Worm (Caenorhabditis elegans) whole organism, late embryonic: ENCODE data around the gene F56C9.6.
A peak's percentile ranks its signal among the peaks of the same experiment; 100 is the strongest.

Experiments used
- C08G9.2 ChIP-seq: sonication (generic microtip); optimal IDR thresholded peaks from 2 replicates; lab custom pipeline; 2016; ENCODE audit warnings: mild to moderate bottlenecking, missing genetic modification characterization, moderate library complexity, missing compliant biosample characterization
- K02D7.2 ChIP-seq: sonication (generic microtip); optimal IDR thresholded peaks from 2 replicates; lab custom pipeline; 2017; ENCODE audit warnings: mild to moderate bottlenecking, missing genetic modification characterization, missing compliant biosample characterization
- T23F11.4 ChIP-seq: fragments of 200-800 bp; sonication (Bioruptor generic); optimal IDR thresholded peaks from 2 replicates; lab custom pipeline; 2018; ENCODE audit warnings: mild to moderate bottlenecking, missing genetic modification characterization, missing compliant biosample characterization
- ahr-1 ChIP-seq: sonication (generic microtip); optimal IDR thresholded peaks from 2 replicates; lab custom pipeline; 2016; ENCODE audit warnings: missing genetic modification characterization, missing compliant biosample characterization
- ceh-14 ChIP-seq: sonication (generic microtip); optimal IDR thresholded peaks from 2 replicates; lab custom pipeline; 2016; ENCODE audit warnings: missing genotype, missing genetic modification characterization, missing compliant biosample characterization
- ceh-18 ChIP-seq: sonication (generic microtip); optimal IDR thresholded peaks from 2 replicates; lab custom pipeline; 2016; ENCODE audit warnings: missing genetic modification characterization, missing compliant biosample characterization
- ceh-19 ChIP-seq: fragments of 200-800 bp; sonication (Bioruptor generic); optimal IDR thresholded peaks from 2 replicates; lab custom pipeline; 2018; ENCODE audit warnings: mild to moderate bottlenecking, missing genetic modification characterization, missing compliant biosample characterization
- ceh-2 ChIP-seq: sonication (generic microtip); optimal IDR thresholded peaks from 2 replicates; lab custom pipeline; 2016; ENCODE audit warnings: missing genotype, missing genetic modification characterization, missing compliant biosample characterization
- ceh-22 ChIP-seq: sonication (generic microtip); optimal IDR thresholded peaks from 2 replicates; lab custom pipeline; 2017; ENCODE audit warnings: missing biosample characterization, missing genetic modification characterization
- ceh-31 ChIP-seq: sonication (generic microtip); optimal IDR thresholded peaks from 2 replicates; lab custom pipeline; 2016; ENCODE audit warnings: missing genetic modification characterization, missing compliant biosample characterization
- ceh-34 ChIP-seq: sonication (generic microtip); optimal IDR thresholded peaks from 2 replicates; lab custom pipeline; 2016; ENCODE audit warnings: mild to moderate bottlenecking, missing genetic modification characterization, missing compliant biosample characterization
- ceh-48 ChIP-seq: sonication (generic microtip); optimal IDR thresholded peaks from 2 replicates; lab custom pipeline; 2016; ENCODE audit warnings: missing genetic modification characterization, inconsistent platforms, missing compliant biosample characterization
- ceh-6 ChIP-seq: fragments of 200-800 bp; sonication (Bioruptor generic); optimal IDR thresholded peaks from 2 replicates; lab custom pipeline; 2018; ENCODE audit warnings: mild to moderate bottlenecking, missing genetic modification characterization, missing compliant biosample characterization
- ceh-9 ChIP-seq: sonication (generic microtip); optimal IDR thresholded peaks from 2 replicates; lab custom pipeline; 2016; ENCODE audit warnings: mild to moderate bottlenecking, missing genetic modification characterization, inconsistent platforms, missing compliant biosample characterization
- dmd-4 ChIP-seq: sonication (generic microtip); optimal IDR thresholded peaks from 2 replicates; lab custom pipeline; 2016; ENCODE audit warnings: borderline replicate concordance, missing genetic modification characterization, missing compliant biosample characterization
- elt-2 ChIP-seq: sonication (generic microtip); optimal IDR thresholded peaks from 2 replicates; lab custom pipeline; 2016; ENCODE audit warnings: missing genetic modification reagents, missing genetic modification characterization, missing compliant biosample characterization
- fkh-6 ChIP-seq: sonication (generic microtip); optimal IDR thresholded peaks from 2 replicates; lab custom pipeline; 2016; ENCODE audit warnings: missing genetic modification characterization, missing compliant biosample characterization
- hlh-13 ChIP-seq: fragments of 200-800 bp; sonication (Bioruptor generic); optimal IDR thresholded peaks from 2 replicates; lab custom pipeline; 2018; ENCODE audit warnings: mild to moderate bottlenecking, missing genetic modification characterization, missing compliant biosample characterization
- hlh-30 ChIP-seq: sonication (generic microtip); optimal IDR thresholded peaks from 2 replicates; lab custom pipeline; 2017; ENCODE audit warnings: antibody characterized with exemption, missing genetic modification characterization, missing compliant biosample characterization; ENCODE audit not compliant: insufficient read depth
- hlh-8 ChIP-seq: sonication (generic microtip); optimal IDR thresholded peaks from 2 replicates; lab custom pipeline; 2016; ENCODE audit warnings: missing genotype, missing genetic modification characterization, missing compliant biosample characterization
- nfya-1 ChIP-seq: sonication (generic microtip); optimal IDR thresholded peaks from 2 replicates; lab custom pipeline; 2017; ENCODE audit warnings: missing genetic modification characterization, mild to moderate bottlenecking, missing compliant biosample characterization, antibody characterized with exemption, moderate library complexity
- nhr-11 ChIP-seq: fragments of 150-350 bp; optimal IDR thresholded peaks from 2 replicates; lab custom pipeline; 2014; ENCODE audit warnings: missing biosample characterization, missing genetic modification characterization
- pag-3 ChIP-seq: sonication (generic microtip); optimal IDR thresholded peaks from 2 replicates; lab custom pipeline; 2016; ENCODE audit warnings: missing compliant biosample characterization, missing genetic modification characterization, borderline replicate concordance
- pat-9 ChIP-seq: fragments of 200-800 bp; sonication (Bioruptor generic); optimal IDR thresholded peaks from 2 replicates; lab custom pipeline; 2018; ENCODE audit warnings: mild to moderate bottlenecking, missing genetic modification characterization, moderate library complexity, missing compliant biosample characterization
- pax-1 ChIP-seq: fragments of 150-350 bp; optimal IDR thresholded peaks from 2 replicates; lab custom pipeline; 2014; ENCODE audit warnings: missing biosample characterization, missing genetic modification characterization
- pha-2 ChIP-seq: sonication (generic microtip); optimal IDR thresholded peaks from 2 replicates; lab custom pipeline; 2017; ENCODE audit warnings: mild to moderate bottlenecking, missing genetic modification characterization, missing compliant biosample characterization
- pha-4 ChIP-seq: fragments of 150-350 bp; optimal IDR thresholded peaks from 2 replicates; lab custom pipeline; 2018; ENCODE audit warnings: missing biosample characterization, missing genetic modification reagents, missing genetic modification characterization
- pros-1 ChIP-seq: fragments of 150-350 bp; optimal IDR thresholded peaks from 2 replicates; lab custom pipeline; 2014; ENCODE audit warnings: missing biosample characterization, missing genetic modification reagents, missing genetic modification characterization
- ref-2 ChIP-seq: sonication (generic microtip); optimal IDR thresholded peaks from 2 replicates; lab custom pipeline; 2016; ENCODE audit warnings: missing genetic modification characterization, missing compliant biosample characterization
- rnt-1 ChIP-seq: sonication (generic microtip); optimal IDR thresholded peaks from 2 replicates; lab custom pipeline; 2016; ENCODE audit warnings: missing genetic modification characterization, missing compliant biosample characterization
- sdc-2 ChIP-seq: sonication (generic microtip); optimal IDR thresholded peaks from 2 replicates; lab custom pipeline; 2016; ENCODE audit warnings: missing genotype, missing genetic modification characterization, missing compliant biosample characterization
- syd-9 ChIP-seq: sonication (generic microtip); optimal IDR thresholded peaks from 2 replicates; lab custom pipeline; 2016; ENCODE audit warnings: mild to moderate bottlenecking, missing genetic modification characterization, moderate library complexity, missing compliant biosample characterization
- tbx-2 ChIP-seq: sonication (generic microtip); optimal IDR thresholded peaks from 2 replicates; lab custom pipeline; 2016; ENCODE audit warnings: missing genetic modification characterization, missing compliant biosample characterization
- ttx-3 ChIP-seq: sonication (generic microtip); optimal IDR thresholded peaks from 2 replicates; lab custom pipeline; 2016; ENCODE audit warnings: missing genetic modification reagents, missing genetic modification characterization, missing compliant biosample characterization
- unc-42 ChIP-seq: sonication (generic microtip); optimal IDR thresholded peaks from 2 replicates; lab custom pipeline; 2016; ENCODE audit warnings: missing genotype, missing genetic modification characterization, missing compliant biosample characterization
- unc-55 ChIP-seq: sonication (generic microtip); optimal IDR thresholded peaks from 2 replicates; lab custom pipeline; 2017; ENCODE audit warnings: missing biosample characterization, missing genetic modification reagents, missing genetic modification characterization

Gene F56C9.6

DNA sequence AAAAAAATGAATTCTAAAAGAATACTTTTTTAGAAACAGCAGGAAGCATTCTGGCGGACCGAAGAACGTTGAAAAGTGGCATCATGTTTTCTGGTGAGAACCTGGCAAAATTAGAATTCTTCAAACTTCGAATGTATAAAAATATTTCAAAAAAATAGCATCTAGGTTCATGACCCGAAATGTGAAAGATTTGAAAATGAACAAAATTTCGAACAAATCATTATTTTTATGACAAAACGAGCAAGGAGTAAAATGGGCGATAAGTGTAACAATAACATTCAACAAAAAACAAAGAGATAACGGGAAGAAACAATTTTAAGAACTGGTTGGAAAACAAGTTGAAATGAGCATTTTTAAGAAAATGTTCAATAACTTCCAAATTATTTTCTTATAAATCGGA, 35.3 kb downstream of the F56C9.6 start, which contains the start of gene psd-1:
psd-1 (minus strand) TSS at position 101 of the 400 bp plus-strand sequence.
- TF ChIP-seq nhr-11 (no peak), elt-2 (tag; lab: Kevin White, UChicago) (no peak), ceh-6 (GFP tag; lab: Kevin White, UChicago) (no peak), C08G9.2 (tag; lab: Kevin White, UChicago) (no peak), hlh-13 (GFP tag; lab: Kevin White, UChicago) (no peak), ceh-18 (tag; lab: Kevin White, UChicago) (no peak), pha-2 (tag; lab: Kevin White, UChicago) (no peak), pax-1 (tag; lab: Kevin White, UChicago) (no peak), pag-3 (tag; lab: Kevin White, UChicago) (no peak), ceh-31 (no peak), pha-4 (tag; lab: Kevin White, UChicago) (no peak)
- TF ChIP-seq, all 69 proteins: peak for 0

ce11 chrIII:7273718-7274117, 36.9 kb downstream of the F56C9.6 start:
- TF ChIP-seq rnt-1 (tag; lab: Kevin White, UChicago) (no peak), hlh-8 (tag; lab: Kevin White, UChicago) (no peak), pat-9 (tag; lab: Kevin White, UChicago) (no peak), ceh-9 (tag; lab: Kevin White, UChicago) (no peak), ttx-3 (no peak), K02D7.2 (no peak), ceh-19 (GFP tag; lab: Kevin White, UChicago) (no peak)

ce11 chrIII:7272828-7273227, 37.7 kb downstream of the F56C9.6 start:
- TF ChIP-seq hlh-30 (tag; lab: Kevin White, UChicago): peak; percentile 65
- no peak for TF ChIP-seq C08G9.2 (tag; lab: Kevin White, UChicago)

DNA sequence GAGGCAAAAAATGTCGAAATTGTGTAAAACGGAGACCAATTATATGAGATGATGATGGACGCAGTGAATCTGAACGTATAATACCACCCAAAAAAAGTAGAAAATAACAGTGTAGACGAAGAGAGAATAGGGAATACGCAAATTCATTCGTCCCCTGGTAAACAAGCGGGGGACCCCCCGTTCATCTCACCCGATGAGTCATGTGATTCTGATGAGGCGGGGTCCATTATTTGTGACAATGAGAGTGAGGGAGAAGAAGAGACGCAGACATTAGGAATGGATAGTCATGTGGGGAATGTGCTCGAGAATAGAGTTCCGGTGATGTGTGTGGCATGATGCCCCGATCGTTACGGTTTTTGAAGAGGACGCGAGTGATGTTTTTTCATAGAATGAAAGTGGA, 38.5 kb downstream of the F56C9.6 start:
- peak; percentile 39 for TF ChIP-seq ceh-34 (tag; lab: Kevin White, UChicago)
- no peak for TF ChIP-seq ahr-1 (tag; lab: Kevin White, UChicago)
- no peak for TF ChIP-seq ceh-22
- TF ChIP-seq ceh-19 (GFP tag; lab: Kevin White, UChicago): no peak
- TF ChIP-seq rnt-1 (tag; lab: Kevin White, UChicago): peak; percentile 5
- TF ChIP-seq T23F11.4 (GFP tag; lab: Kevin White, UChicago): no peak
- no peak for TF ChIP-seq sdc-2 (tag; lab: Kevin White, UChicago)
- TF ChIP-seq ref-2 (tag; lab: Kevin White, UChicago): peak; percentile 52
- no peak for TF ChIP-seq fkh-6 (tag; lab: Kevin White, UChicago)
- no peak for TF ChIP-seq pha-4 (tag; lab: Kevin White, UChicago)
- TF ChIP-seq hlh-30 (tag; lab: Kevin White, UChicago): peak; percentile 99
- peak; percentile 75 for TF ChIP-seq unc-55 (GFP tag; lab: Kevin White, UChicago)
- TF ChIP-seq nfya-1 (tag; lab: Kevin White, UChicago): peak; percentile 36
- TF ChIP-seq unc-42 (tag; lab: Kevin White, UChicago): peak; percentile 14
- TF ChIP-seq K02D7.2: no peak
- TF ChIP-seq pros-1: no peak
- no peak for TF ChIP-seq dmd-4 (tag; lab: Kevin White, UChicago)
- no peak for TF ChIP-seq syd-9 (tag; lab: Kevin White, UChicago)
- peak; percentile 39 for TF ChIP-seq pha-2 (tag; lab: Kevin White, UChicago)
- TF ChIP-seq ceh-2 (tag; lab: Kevin White, UChicago): peak; percentile 27
- no peak for TF ChIP-seq ceh-14 (tag; lab: Kevin White, UChicago)
- TF ChIP-seq ceh-31: peak; percentile 79
- no peak for TF ChIP-seq ceh-48
- TF ChIP-seq tbx-2: peak; percentile 62
